Fruit fly (Drosophila melanogaster) whole organism, embryonic: ENCODE measurements around the gene RabX6.

Experiments
- Atf3 ChIP-seq: fragments of 200-800 bp; sonication (Bioruptor generic); optimal IDR thresholded peaks from 3 replicates; lab custom pipeline; 2016; ENCODE audit warnings: missing biosample characterization, missing genetic modification characterization
- B-H2 ChIP-seq: fragments of 200-800 bp; sonication (Bioruptor generic); optimal IDR thresholded peaks from 2 replicates; lab custom pipeline; 2018; ENCODE audit warnings: missing biosample characterization, mild to moderate bottlenecking, missing genetic modification characterization
- Blimp-1 ChIP-seq: fragments of 200-800 bp; sonication (Bioruptor generic); optimal IDR thresholded peaks from 3 replicates; lab custom pipeline; 2018; ENCODE audit warnings: missing biosample characterization, missing genetic modification characterization, mild to moderate bottlenecking, moderate library complexity, missing genetic modification reagents
- CG10321 ChIP-seq: fragments of 200-800 bp; sonication (Bioruptor generic); IDR thresholded peaks from 2 replicates; pipeline ENCODE4 v1.3.6; 2022; ENCODE audit warnings: missing biosample characterization, missing genetic modification characterization
- CG1602 ChIP-seq: fragments of 200-800 bp; sonication (Bioruptor generic); optimal IDR thresholded peaks from 3 replicates; lab custom pipeline; 2016; ENCODE audit warnings: missing biosample characterization, missing genetic modification characterization
- CG16779 ChIP-seq: fragments of 200-800 bp; sonication (Bioruptor generic); IDR thresholded peaks from 2 replicates; pipeline ENCODE4 v1.3.6; 2022; ENCODE audit warnings: missing biosample characterization, missing genetic modification characterization
- CG17385 ChIP-seq: fragments of 200-800 bp; sonication (Bioruptor generic); optimal IDR thresholded peaks from 3 replicates; lab custom pipeline; 2018; ENCODE audit warnings: missing biosample characterization, mild to moderate bottlenecking, missing genetic modification characterization
- CG17568 ChIP-seq: fragments of 200-800 bp; sonication (Bioruptor generic); optimal IDR thresholded peaks from 2 replicates; lab custom pipeline; 2018; ENCODE audit warnings: missing biosample characterization, mild to moderate bottlenecking, missing genetic modification characterization, moderate library complexity
- CG17829 ChIP-seq: fragments of 200-800 bp; optimal IDR thresholded peaks from 2 replicates; lab custom pipeline; 2019; ENCODE audit warnings: missing biosample characterization, mild to moderate bottlenecking, missing genetic modification characterization, moderate library complexity
- CG2129 ChIP-seq: fragments of 200-800 bp; sonication (Bioruptor generic); IDR thresholded peaks from 2 replicates; pipeline ENCODE4 v1.3.6; 2022; ENCODE audit warnings: missing biosample characterization, missing genetic modification characterization; ENCODE audit not compliant: partially characterized antibody
- CG31441 ChIP-seq: fragments of 200-800 bp; sonication (Bioruptor generic); IDR thresholded peaks from 2 replicates; pipeline ENCODE4 v1.3.6; 2022; ENCODE audit warnings: missing biosample characterization, missing genetic modification characterization
- CG34376 ChIP-seq: fragments of 200-800 bp; sonication (Bioruptor generic); optimal IDR thresholded peaks from 2 replicates; lab custom pipeline; 2018; ENCODE audit warnings: missing biosample characterization, mild to moderate bottlenecking, missing genetic modification characterization
- CG4282 ChIP-seq: fragments of 200-800 bp; sonication (Bioruptor generic); optimal IDR thresholded peaks from 2 replicates; lab custom pipeline; 2016; ENCODE audit warnings: missing biosample characterization, missing genetic modification characterization
- CG7271 ChIP-seq: fragments of 200-800 bp; sonication (Bioruptor generic); optimal IDR thresholded peaks from 2 replicates; lab custom pipeline; 2018; ENCODE audit warnings: missing biosample characterization, mild to moderate bottlenecking, missing genetic modification characterization, moderate library complexity
- CG7786 ChIP-seq: fragments of 200-800 bp; sonication (Bioruptor generic); optimal IDR thresholded peaks from 2 replicates; lab custom pipeline; 2016; ENCODE audit warnings: missing biosample characterization, missing genetic modification characterization
- CG7987 ChIP-seq: fragments of 200-800 bp; sonication (Bioruptor generic); optimal IDR thresholded peaks from 2 replicates; lab custom pipeline; 2018; ENCODE audit warnings: missing biosample characterization, mild to moderate bottlenecking, missing genetic modification characterization, moderate library complexity
- CG8359 ChIP-seq: fragments of 200-800 bp; sonication (Bioruptor generic); optimal IDR thresholded peaks from 2 replicates; lab custom pipeline; 2017; ENCODE audit warnings: missing biosample characterization, mild to moderate bottlenecking, missing genetic modification characterization, borderline replicate concordance
- CG9797 ChIP-seq: fragments of 200-800 bp; sonication (Bioruptor generic); optimal IDR thresholded peaks from 3 replicates; lab custom pipeline; 2018; ENCODE audit warnings: missing biosample characterization, mild to moderate bottlenecking, missing genetic modification characterization
- CHES-1-like ChIP-seq: fragments of 200-800 bp; sonication (Bioruptor generic); optimal IDR thresholded peaks from 2 replicates; lab custom pipeline; 2016; ENCODE audit warnings: missing biosample characterization, missing genetic modification characterization
- Dref ChIP-seq: fragments of 200-800 bp; sonication (Bioruptor generic); IDR thresholded peaks from 2 replicates; pipeline ENCODE4 v1.3.6; 2022; ENCODE audit warnings: missing biosample characterization, missing genetic modification characterization
- Fer1 ChIP-seq: fragments of 200-800 bp; sonication (Bioruptor generic); optimal IDR thresholded peaks from 2 replicates; lab custom pipeline; 2017; ENCODE audit warnings: missing biosample characterization, mild to moderate bottlenecking, missing genetic modification characterization
- H15 ChIP-seq: fragments of 200-800 bp; sonication (Bioruptor generic); IDR thresholded peaks from 3 replicates; pipeline ENCODE4 v1.3.6; 2022; ENCODE audit warnings: missing biosample characterization, missing genetic modification characterization
- Hr51 ChIP-seq, 2 experiments: fragments of 200-800 bp; sonication (Bioruptor generic); optimal IDR thresholded peaks; 2 replicates in 1 of 2; 3 replicates in 1 of 2; lab custom pipeline; 2016 to 2018; ENCODE audit warnings: missing biosample characterization in 2 of 2, missing genetic modification characterization in 2 of 2, mild to moderate bottlenecking in 1 of 2, moderate library complexity in 1 of 2
- MTF-1 ChIP-seq: fragments of 200-800 bp; sonication (Bioruptor generic); optimal IDR thresholded peaks from 2 replicates; lab custom pipeline; 2018; ENCODE audit warnings: missing biosample characterization, mild to moderate bottlenecking, missing genetic modification characterization, borderline replicate concordance
- Med ChIP-seq: fragments of 200-800 bp; sonication (Bioruptor generic); peaks from one replicate; lab custom pipeline; 2016; ENCODE audit warnings: missing biosample characterization, missing genetic modification characterization, mild to moderate bottlenecking, inconsistent platforms, moderate library complexity
- Mrtf ChIP-seq: fragments of 200-800 bp; sonication (Bioruptor generic); IDR thresholded peaks from 3 replicates; pipeline ENCODE4 v1.3.6; 2022; ENCODE audit warnings: missing biosample characterization, missing genetic modification characterization
- Nf-YA ChIP-seq: fragments of 200-800 bp; sonication (Bioruptor generic); IDR thresholded peaks from 2 replicates; pipeline ENCODE4 v1.3.6; 2022; ENCODE audit warnings: missing biosample characterization, missing genetic modification characterization
- Nf-YB ChIP-seq: fragments of 200-800 bp; sonication (Bioruptor generic); optimal IDR thresholded peaks from 3 replicates; lab custom pipeline; 2019; ENCODE audit warnings: missing biosample characterization, mild to moderate bottlenecking, missing genetic modification characterization, moderate library complexity
- Oaz ChIP-seq: fragments of 200-800 bp; sonication (Bioruptor generic); IDR thresholded peaks from 2 replicates; pipeline ENCODE4 v1.3.6; 2022; ENCODE audit warnings: missing biosample characterization, missing genetic modification characterization
- Usf ChIP-seq: fragments of 200-800 bp; sonication (Bioruptor generic); optimal IDR thresholded peaks from 2 replicates; lab custom pipeline; 2017; ENCODE audit warnings: missing genotype, missing biosample characterization, missing genetic modification characterization
- aop ChIP-seq: fragments of 200-800 bp; sonication (Bioruptor generic); IDR thresholded peaks from 2 replicates; pipeline ENCODE4 v1.3.6; 2022; ENCODE audit warnings: missing biosample characterization, missing genetic modification characterization
- ash1 ChIP-seq: fragments of 200-800 bp; sonication (Bioruptor generic); optimal IDR thresholded peaks from 2 replicates; lab custom pipeline; 2018; ENCODE audit warnings: missing biosample characterization, mild to moderate bottlenecking, missing genetic modification characterization
- cato ChIP-seq: fragments of 200-800 bp; sonication (Bioruptor generic); optimal IDR thresholded peaks from 2 replicates; lab custom pipeline; 2016; ENCODE audit warnings: missing biosample characterization, missing genetic modification characterization, borderline replicate concordance
- chif ChIP-seq, 2 experiments: fragments of 200-800 bp; sonication (Bioruptor generic); optimal IDR thresholded peaks; 3 replicates each; lab custom pipeline; 2016; ENCODE audit warnings: missing biosample characterization in 2 of 2, missing genetic modification characterization in 2 of 2
- danr ChIP-seq: fragments of 200-800 bp; sonication (Bioruptor generic); IDR thresholded peaks from 2 replicates; pipeline ENCODE4 v1.3.6; 2022; ENCODE audit warnings: missing biosample characterization, missing genetic modification characterization
- en ChIP-seq: fragments of 200-800 bp; sonication (Bioruptor generic); optimal IDR thresholded peaks from 2 replicates; lab custom pipeline; 2016; ENCODE audit warnings: missing biosample characterization, missing genetic modification characterization
- eve ChIP-seq, 2 experiments: fragments of >200 bp; optimal IDR thresholded peaks; 2 replicates each; lab custom pipeline; 2017; ENCODE audit warnings: missing biosample characterization in 2 of 2, missing genetic modification characterization in 2 of 2
- fd64A ChIP-seq: fragments of 200-800 bp; sonication (Bioruptor generic); optimal IDR thresholded peaks from 3 replicates; lab custom pipeline; 2018; ENCODE audit warnings: missing biosample characterization, mild to moderate bottlenecking, missing genetic modification characterization
- fu2 ChIP-seq: fragments of 200-800 bp; sonication (Bioruptor generic); optimal IDR thresholded peaks from 2 replicates; lab custom pipeline; 2016; ENCODE audit warnings: missing biosample characterization, missing genetic modification characterization
- gcm ChIP-seq: fragments of 200-800 bp; sonication (Bioruptor generic); optimal IDR thresholded peaks from 2 replicates; lab custom pipeline; 2019; ENCODE audit warnings: missing biosample characterization, mild to moderate bottlenecking, missing genetic modification characterization, moderate library complexity
- kay ChIP-seq: fragments of 200-800 bp; sonication (Bioruptor generic); optimal IDR thresholded peaks from 2 replicates; lab custom pipeline; 2016; ENCODE audit warnings: missing biosample characterization, missing genetic modification characterization
- luna ChIP-seq: fragments of 200-800 bp; sonication (Bioruptor generic); optimal IDR thresholded peaks from 2 replicates; lab custom pipeline; 2016; ENCODE audit warnings: missing biosample characterization, missing genetic modification characterization
- nmo ChIP-seq: fragments of 200-800 bp; sonication (Bioruptor generic); optimal IDR thresholded peaks from 2 replicates; lab custom pipeline; 2018; ENCODE audit warnings: missing biosample characterization, mild to moderate bottlenecking, missing genetic modification characterization, moderate library complexity
- otp ChIP-seq: fragments of 200-800 bp; sonication (Bioruptor generic); IDR thresholded peaks from 3 replicates; pipeline ENCODE4, ENCODE4 v1.3.6; 2022; ENCODE audit warnings: missing biosample characterization, missing genetic modification characterization
- sim ChIP-seq: fragments of 200-800 bp; sonication (Bioruptor generic); IDR thresholded peaks from 2 replicates; pipeline ENCODE4 v1.3.6; 2022; ENCODE audit warnings: missing biosample characterization, missing genetic modification characterization
- slou ChIP-seq: fragments of 200-800 bp; sonication (Bioruptor generic); optimal IDR thresholded peaks from 3 replicates; lab custom pipeline; 2016; ENCODE audit warnings: missing biosample characterization, missing genetic modification characterization
- sob ChIP-seq: fragments of 200-800 bp; sonication (Bioruptor generic); IDR thresholded peaks from 2 replicates; pipeline ENCODE4 v1.3.6; 2022; ENCODE audit warnings: missing biosample characterization, missing genetic modification characterization
- tll ChIP-seq, 2 experiments: fragments of 200-800 bp in 1 of 2; fragments of >200 bp in 1 of 2; sonication (Bioruptor generic) in 1 of 2; optimal IDR thresholded peaks; 2 replicates each; lab custom pipeline; 2017 to 2019; ENCODE audit warnings: missing biosample characterization in 2 of 2, missing genetic modification characterization in 2 of 2, mild to moderate bottlenecking in 1 of 2, moderate library complexity in 1 of 2
- usp ChIP-seq: fragments of >200 bp; optimal IDR thresholded peaks from 2 replicates; lab custom pipeline; 2017; ENCODE audit warnings: missing biosample characterization, missing genetic modification characterization

RabX6 gene

dm6 chr3L:725527-726191, 35.3 kb downstream of the RabX6 start (continued):
- TF ChIP-seq B-H2 (GFP tag; lab: Kevin White, UChicago) (no peak), CG10321 (GFP tag; lab: Robert Waterston, UW) (no peak), CG2129 (GFP tag; lab: Robert Waterston, UW) (no peak), CG17829 (tag; lab: Kevin White, UChicago) (peak; percentile 93), chif (GFP tag; optimal IDR thresholded peaks at IDR 0.05; lab: Kevin White, UChicago) (peak; percentile 84 to 96), Oaz (no peak), CG8359 (peak; percentile 69), Fer1 (no peak), usp (no peak), Usf (GFP tag; lab: Kevin White, UChicago) (peak; percentile 75), tll (GFP tag; optimal IDR thresholded peaks at IDR 0.05; lab: Kevin White, UChicago) (no peak), CHES-1-like (peak; percentile 65), CG9797 (no peak), CG7271 (peak; percentile 49), cato (peak; percentile 71), CG1602 (peak; percentile 86), CG34376 (no peak), sim (GFP tag; lab: Robert Waterston, UW) (peak; percentile 89), sob (GFP tag; lab: Robert Waterston, UW) (peak; percentile 10; the same call in 1 of the 2 replicates), H15 (peak; percentile 71), Dref (no peak), eve (GFP tag; optimal IDR thresholded peaks at IDR 0.05; lab: Kevin White, UChicago) (peak; percentile 18 to 48), Mrtf (GFP tag; lab: Robert Waterston, UW) (peak; percentile 51; the same call in 1 of the 3 replicates), CG16779 (GFP tag; lab: Robert Waterston, UW) (no peak), Med (GFP tag; lab: Kevin White, UChicago) (peak; percentile 90), MTF-1 (GFP tag; lab: Kevin White, UChicago) (peak; percentile 48), Hr51 (GFP tag; optimal IDR thresholded peaks at IDR 0.05; lab: Kevin White, UChicago) (peak in 1 of 2 experiments; percentile 75), CG7786 (GFP tag; lab: Kevin White, UChicago) (peak; percentile 74), Nf-YA (no peak), nmo (GFP tag; lab: Kevin White, UChicago) (peak; percentile 84), en (GFP tag; lab: Kevin White, UChicago) (peak; percentile 72), fd64A (GFP tag; lab: Kevin White, UChicago) (peak; percentile 16), gcm (GFP tag; lab: Kevin White, UChicago) (peak; percentile 87), aop (no peak), CG17385 (GFP tag; lab: Kevin White, UChicago) (peak; percentile 20), Blimp-1 (GFP tag; lab: Kevin White, UChicago) (peak; percentile 76), Atf3 (peak; percentile 86), danr (GFP tag; lab: Robert Waterston, UW) (peak; percentile 63; the same call in 1 of the 2 replicates), luna (GFP tag; lab: Kevin White, UChicago) (no peak), fu2 (GFP tag; lab: Kevin White, UChicago) (no peak), CG17568 (GFP tag; lab: Kevin White, UChicago) (peak; percentile 57), CG4282 (peak; percentile 48), slou (GFP tag; lab: Kevin White, UChicago) (no peak), CG7987 (GFP tag; lab: Kevin White, UChicago) (peak; percentile 39), otp (GFP tag; lab: Robert Waterston, UW) (peak; percentile 92), kay (GFP tag; lab: Kevin White, UChicago) (peak; percentile 8), ash1 (GFP tag; lab: Kevin White, UChicago) (no peak), Nf-YB (GFP tag; lab: Kevin White, UChicago) (peak; percentile 65), CG31441 (GFP tag; lab: Robert Waterston, UW) (peak; percentile 85)
